Worm (Caenorhabditis elegans): ENCODE results near the gene C18F10.7.

Gene C18F10.7

DNA sequence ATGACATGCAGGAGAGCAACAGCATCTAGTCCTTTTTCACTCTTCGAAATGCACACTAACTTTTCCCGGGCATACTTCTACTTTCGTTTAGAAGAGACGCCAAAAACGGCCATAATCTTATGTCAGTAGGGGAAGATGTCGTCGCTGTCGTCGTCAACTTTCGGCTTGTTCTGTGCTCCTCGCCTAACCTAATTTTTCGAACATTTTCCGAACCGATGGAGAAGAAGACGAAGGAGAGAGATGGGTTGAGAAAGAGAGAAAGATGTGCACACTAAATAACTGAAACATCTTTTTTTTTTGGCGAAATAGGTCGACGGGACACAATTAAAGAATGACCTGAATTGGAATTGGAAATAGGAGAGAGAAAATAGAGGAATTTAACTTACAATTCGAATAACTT, 32.2 kb upstream of the C18F10.7 start:
- no peak for TF ChIP-seq T07F8.4 (tag; optimal IDR thresholded peaks at IDR 0.05)
- no peak for TF ChIP-seq nhr-80 (tag; optimal IDR thresholded peaks at IDR 0.05)
- peak in 1 of 3 experiments; percentile 16 for TF ChIP-seq lin-35 (GFP tag; optimal IDR thresholded peaks at IDR 0.05)

DNA sequence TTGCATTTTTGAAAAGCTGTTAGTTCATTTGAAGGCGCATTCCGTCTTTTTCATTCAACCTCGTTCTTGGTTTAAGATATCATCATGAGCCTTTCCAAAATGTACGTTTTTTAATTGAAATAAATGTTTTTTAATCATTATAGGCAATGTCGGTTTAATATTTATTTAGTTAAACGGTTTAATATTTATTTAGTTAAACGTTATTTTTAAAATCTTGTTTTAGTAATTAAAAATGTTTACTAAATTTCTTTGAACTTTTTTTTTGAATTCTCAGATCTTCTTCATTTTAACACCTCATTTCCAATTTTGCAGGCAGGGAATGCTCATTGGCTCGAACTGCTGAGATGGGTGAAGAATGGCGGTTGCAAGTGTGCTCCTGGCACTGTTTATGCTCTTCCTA, 30.9 kb upstream of the C18F10.7 start, which contains the start of gene gar-2:
Gene gar-2 (plus strand): TSS at position 301 of the 400 bp plus-strand sequence.
- TF ChIP-seq ztf-3 (GFP tag; optimal IDR thresholded peaks at IDR 0.05) (no peak), Y53F4B.3 (GFP tag; IDR thresholded peaks at IDR 0.05) (no peak)

DNA sequence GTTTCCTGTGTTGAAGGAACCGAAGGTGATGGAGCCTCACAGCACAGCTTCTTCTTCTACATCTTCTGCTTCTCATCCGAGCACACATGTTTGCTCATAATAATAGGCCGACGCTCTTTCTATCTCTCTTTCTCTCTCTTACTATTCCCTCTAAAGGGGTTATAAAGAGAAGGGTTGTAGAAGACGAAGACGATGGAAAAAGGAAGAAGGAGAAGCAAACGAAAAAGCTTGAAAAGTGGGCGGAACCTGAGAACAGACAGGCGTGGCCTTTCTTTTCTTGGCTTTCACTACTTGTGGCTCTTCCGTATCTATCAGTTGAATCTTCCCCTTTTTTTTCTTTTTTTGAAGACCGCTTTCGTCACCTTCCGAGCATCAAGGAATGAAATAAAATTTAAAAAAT, 29.7 kb upstream of the C18F10.7 start:
- TF ChIP-seq ceh-58 (GFP tag; IDR thresholded peaks at IDR 0.05) = no peak
- no peak for TF ChIP-seq aptf-2 (GFP tag; conservative IDR thresholded peaks at IDR 0.05)
- no peak for TF ChIP-seq K12H6.12 (tag; optimal IDR thresholded peaks at IDR 0.05)
- TF ChIP-seq Y95B8A.8 (GFP tag; IDR thresholded peaks at IDR 0.05) = no peak

DNA sequence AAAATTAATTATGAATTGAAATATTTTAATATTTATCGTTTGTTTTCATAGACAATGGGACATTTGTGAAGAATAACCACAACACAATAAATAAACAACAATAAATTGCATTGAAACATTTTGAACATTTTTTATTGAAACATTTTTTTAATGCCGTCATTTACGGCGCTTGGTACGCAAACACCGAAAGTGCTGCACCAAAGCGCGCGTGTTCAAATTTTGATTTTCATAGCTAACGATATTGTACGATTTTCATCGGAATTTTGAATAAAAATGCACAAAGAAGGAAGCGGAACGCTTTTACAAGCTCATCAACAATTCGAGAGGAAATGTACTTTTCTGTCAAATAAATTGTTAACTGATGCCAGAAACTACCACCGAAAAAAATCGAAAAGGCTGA, 25.6 kb upstream of the C18F10.7 start:
- no peak for TF ChIP-seq madf-10 (tag; optimal IDR thresholded peaks at IDR 0.05)
- peak; percentile 16 for TF ChIP-seq lin-54 (GFP tag; optimal IDR thresholded peaks at IDR 0.05)
- peak; percentile 2 for TF ChIP-seq dpl-1 (GFP tag; optimal IDR thresholded peaks at IDR 0.05)

DNA sequence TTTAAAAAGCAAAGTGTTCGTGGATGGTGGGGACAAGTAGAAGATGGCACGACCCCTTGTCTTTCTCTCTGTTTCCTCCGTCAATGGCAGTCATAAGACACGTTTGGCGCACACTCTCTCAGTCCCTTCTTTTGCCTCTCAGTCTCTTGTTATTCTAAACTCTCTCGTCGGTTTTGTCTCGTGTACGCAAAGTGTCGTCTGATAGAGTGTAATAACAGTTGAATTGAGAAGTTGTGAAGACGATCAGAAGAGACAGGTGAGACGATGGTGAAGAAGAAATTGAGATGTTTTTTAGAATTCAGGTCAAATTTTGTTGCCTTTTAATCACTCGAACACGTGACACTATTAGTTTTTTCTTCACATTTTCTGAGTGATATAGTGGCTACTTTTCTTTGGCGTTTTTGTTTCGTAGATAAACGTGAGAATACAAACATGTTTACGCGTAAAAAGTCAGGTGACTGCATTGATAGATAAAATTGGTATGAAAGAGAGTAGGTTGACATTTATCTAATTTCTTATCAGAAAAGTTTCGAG, 25.0 kb upstream of the C18F10.7 start, which contains the start of gene F47D12.9:
Gene F47D12.9 (minus strand): TSS at position 267 of the 534 bp plus-strand sequence.
- TF ChIP-seq lsy-27 (tag; optimal IDR thresholded peaks at IDR 0.05; ENCODE audit: borderline replicate concordance, insufficient read depth) (no peak), dox-1 (GFP tag; IDR thresholded peaks at IDR 0.05) (peak; percentile 62; the same call in 1 of the 2 replicates), K12H6.12 (tag; optimal IDR thresholded peaks at IDR 0.05) (peak; percentile 82), tbp1 (GFP tag; optimal IDR thresholded peaks at IDR 0.05) (peak; percentile 20), ekl-4 (GFP tag; IDR thresholded peaks at IDR 0.05) (peak; percentile 45; the same call in 1 of the 2 replicates), chd-7 (tag; optimal IDR thresholded peaks at IDR 0.05) (peak; percentile 14), let-607 (tag; optimal IDR thresholded peaks at IDR 0.05) (peak in 1 of 2 experiments; percentile 21), aptf-3 (GFP tag; IDR thresholded peaks at IDR 0.05) (no peak), B0336.3 (GFP tag; IDR thresholded peaks at IDR 0.05) (peak; percentile 46; the same call in 1 of the 2 replicates), ceh-100 (GFP tag; IDR thresholded peaks at IDR 0.05) (no peak), somi-1 (GFP tag; optimal IDR thresholded peaks at IDR 0.05) (peak; percentile 80), lin-40 (tag; optimal IDR thresholded peaks at IDR 0.05) (peak; percentile 81), bed-1 (GFP tag; IDR thresholded peaks at IDR 0.05) (no peak), tlf-1 (GFP tag; optimal IDR thresholded peaks at IDR 0.05) (peak; percentile 27), ztf-26 (tag; optimal IDR thresholded peaks at IDR 0.05) (peak; percentile 60), ceh-27 (GFP tag; optimal IDR thresholded peaks at IDR 0.05) (peak; percentile 78), cebp-1 (GFP tag; IDR thresholded peaks at IDR 0.05) (no peak), cebp-1 (tag; optimal IDR thresholded peaks at IDR 0.05) (peak; percentile 74), nfyb-1 (GFP tag; IDR thresholded peaks at IDR 0.05) (peak; percentile 48; the same call in 1 of the 2 replicates), ceh-91 (GFP tag; IDR thresholded peaks at IDR 0.05) (no peak), nhr-80 (tag; optimal IDR thresholded peaks at IDR 0.05) (peak; percentile 61), ZK185.1 (tag; optimal IDR thresholded peaks at IDR 0.05; ENCODE audit: poor library complexity, severe bottlenecking) (no peak), Y56A3A.18 (GFP tag; IDR thresholded peaks at IDR 0.05) (no peak), lin-54 (GFP tag; optimal IDR thresholded peaks at IDR 0.05) (peak; percentile 16), pbrm-1 (GFP tag; IDR thresholded peaks at IDR 0.05) (0 out of 2 replicates have a peak, but pooled peaks have one; percentile 46), snpc-4 (GFP tag; optimal IDR thresholded peaks at IDR 0.05) (no peak), snpc-4 (tag; optimal IDR thresholded peaks at IDR 0.05) (peak in 2 of 4 experiments; percentile 8 to 39), bed-2 (GFP tag; IDR thresholded peaks at IDR 0.05) (no peak), F23B12.7 (tag; optimal IDR thresholded peaks at IDR 0.05; ENCODE audit: insufficient read depth) (peak; percentile 22), K11D2.4 (GFP tag; IDR thresholded peaks at IDR 0.05) (peak; percentile 47; the same call in 1 of the 2 replicates), ztf-25 (GFP tag; IDR thresholded peaks at IDR 0.05) (no peak)

Data from whole organism, young adult.